Fruit fly (Drosophila melanogaster): ENCODE results near the gene vls.

vls gene

dm6 chr2L:20061018-20061657, 4.3 kb downstream of the vls start, which contains the start of the genes barr and lok (continued):
- TF ChIP-seq tgo (GFP tag; IDR thresholded peaks at IDR 0.05) (peak; percentile 40; the same call in 1 of the 3 replicates), Myb (GFP tag; optimal IDR thresholded peaks at IDR 0.05) (peak; percentile 94), zf30C (GFP tag; optimal IDR thresholded peaks at IDR 0.05) (no peak), CG3847 (GFP tag; IDR thresholded peaks at IDR 0.05) (peak; percentile 46; the same call in 1 of the 2 replicates), Dref (GFP tag; IDR thresholded peaks at IDR 0.05) (no peak), sna (GFP tag; IDR thresholded peaks at IDR 0.05; ENCODE audit: partially characterized antibody) (no peak), bbx (GFP tag; IDR thresholded peaks at IDR 0.05; ENCODE audit: partially characterized antibody) (no peak), Oaz (GFP tag; IDR thresholded peaks at IDR 0.05) (no peak), gro (GFP tag; optimal IDR thresholded peaks at IDR 0.05) (peak; percentile 6), Awh (GFP tag; IDR thresholded peaks at IDR 0.05) (no peak), ase (GFP tag; IDR thresholded peaks at IDR 0.05) (no peak), dan (GFP tag; IDR thresholded peaks at IDR 0.05) (no peak), Ada2b (GFP tag; IDR thresholded peaks at IDR 0.05) (0 out of 2 replicates have a peak, but pooled peaks have one; percentile 25), aop (GFP tag; IDR thresholded peaks at IDR 0.05) (no peak), Hmx (GFP tag; optimal IDR thresholded peaks at IDR 0.05) (peak; percentile 16), org-1 (GFP tag; optimal IDR thresholded peaks at IDR 0.05) (no peak), zfh2 (GFP tag; optimal IDR thresholded peaks at IDR 0.05) (peak; percentile 67), stwl (tag; optimal IDR thresholded peaks at IDR 0.05) (peak; percentile 24), PHDP (tag; optimal IDR thresholded peaks at IDR 0.05) (peak; percentile 5), wdn (GFP tag; IDR thresholded peaks at IDR 0.05) (no peak), Xbp1 (GFP tag; optimal IDR thresholded peaks at IDR 0.05) (peak; percentile 63), fd102C (GFP tag; optimal IDR thresholded peaks at IDR 0.05) (no peak), CG17829 (tag; optimal IDR thresholded peaks at IDR 0.05) (peak; percentile 31), Eip74EF (GFP tag; optimal IDR thresholded peaks at IDR 0.05) (no peak), sim (GFP tag; IDR thresholded peaks at IDR 0.05) (no peak), CG2875 (GFP tag; optimal IDR thresholded peaks at IDR 0.05) (peak; percentile 29), ttk (GFP tag; IDR thresholded peaks at IDR 0.05) (no peak), CG15696 (tag; optimal IDR thresholded peaks at IDR 0.05) (peak; percentile 39), HLH4C (GFP tag; IDR thresholded peaks at IDR 0.05; ENCODE audit: partially characterized antibody) (no peak), caup (GFP tag; optimal IDR thresholded peaks at IDR 0.05; ENCODE audit: severe bottlenecking) (no peak), CG1603 (tag; optimal IDR thresholded peaks at IDR 0.05) (peak; percentile 17), Doc2 (GFP tag; IDR thresholded peaks at IDR 0.05) (no peak), CG4328 (GFP tag; optimal IDR thresholded peaks at IDR 0.05) (peak; percentile 39), CG8388 (GFP tag; optimal IDR thresholded peaks at IDR 0.05) (peak; percentile 62), CG6791 (GFP tag; IDR thresholded peaks at IDR 0.05; ENCODE audit: partially characterized antibody) (no peak), luna (GFP tag; optimal IDR thresholded peaks at IDR 0.05) (no peak), CG6654 (GFP tag; optimal IDR thresholded peaks at IDR 0.05) (no peak), pros (GFP tag; optimal IDR thresholded peaks at IDR 0.05) (no peak), CG11504 (tag; optimal IDR thresholded peaks at IDR 0.05) (peak; percentile 68), Aef1 (GFP tag; IDR thresholded peaks at IDR 0.05) (peak; percentile 51), CG14965 (GFP tag; optimal IDR thresholded peaks at IDR 0.05; ENCODE audit: borderline replicate concordance) (no peak), Poxn (GFP tag; IDR thresholded peaks at IDR 0.05) (no peak), Lhr (GFP tag; optimal IDR thresholded peaks at IDR 0.05) (peak; percentile 49), salm (tag; optimal IDR thresholded peaks at IDR 0.05) (no peak), pita (GFP tag; optimal IDR thresholded peaks at IDR 0.05) (no peak), H2.0 (GFP tag; IDR thresholded peaks at IDR 0.05) (no peak), Camta (GFP tag; optimal IDR thresholded peaks at IDR 0.05) (peak; percentile 55), CrebB (tag; optimal IDR thresholded peaks at IDR 0.05) (no peak), CG7987 (GFP tag; optimal IDR thresholded peaks at IDR 0.05) (no peak), tx (GFP tag; optimal IDR thresholded peaks at IDR 0.05) (peak; percentile 36)

Data from whole organism, embryonic.